Worm (Caenorhabditis elegans) whole organism, L4/young adult: Measurements from ENCODE around the gene C45B11.8.

Experiments
- W03F9.2 ChIP-seq: fragments of 150-350 bp; optimal IDR thresholded peaks from 2 replicates; lab custom pipeline; 2014; ENCODE audit warnings: missing biosample characterization, missing genetic modification characterization
- dao-5 ChIP-seq: sonication (generic microtip); optimal IDR thresholded peaks from 2 replicates; lab custom pipeline; 2016; ENCODE audit warnings: missing genotype, missing genetic modification characterization, moderate library complexity, missing compliant biosample characterization
- him-1 ChIP-seq: sonication (generic microtip); optimal IDR thresholded peaks from 2 replicates; lab custom pipeline; 2016; ENCODE audit warnings: missing genotype, missing genetic modification reagents, missing genetic modification characterization, missing compliant biosample characterization

C45B11.8 gene

DNA sequence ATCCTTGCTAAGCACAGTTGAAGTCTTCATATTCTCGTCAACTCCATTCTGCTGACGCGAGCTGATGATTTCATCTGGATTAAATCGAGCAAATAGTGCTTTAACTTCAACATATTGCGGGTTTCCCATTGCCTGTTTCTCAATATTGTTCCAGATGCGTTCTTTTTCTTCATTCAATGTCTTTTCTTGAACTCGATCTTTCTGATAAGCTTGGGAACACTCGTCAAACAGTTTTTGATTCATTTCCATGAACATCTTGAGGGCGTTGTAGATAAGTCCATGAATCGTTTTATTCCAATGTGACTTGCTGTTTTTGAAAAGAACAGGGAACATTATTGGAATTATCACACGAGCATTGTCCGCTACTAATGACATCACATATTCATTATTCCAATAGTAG is 12.8 kb upstream of the C45B11.8 start:
- TF ChIP-seq him-1 (tag; lab: Kevin White, UChicago) (no peak), W03F9.2 (tag; lab: Kevin White, UChicago) (no peak), dao-5 (no peak)

DNA sequence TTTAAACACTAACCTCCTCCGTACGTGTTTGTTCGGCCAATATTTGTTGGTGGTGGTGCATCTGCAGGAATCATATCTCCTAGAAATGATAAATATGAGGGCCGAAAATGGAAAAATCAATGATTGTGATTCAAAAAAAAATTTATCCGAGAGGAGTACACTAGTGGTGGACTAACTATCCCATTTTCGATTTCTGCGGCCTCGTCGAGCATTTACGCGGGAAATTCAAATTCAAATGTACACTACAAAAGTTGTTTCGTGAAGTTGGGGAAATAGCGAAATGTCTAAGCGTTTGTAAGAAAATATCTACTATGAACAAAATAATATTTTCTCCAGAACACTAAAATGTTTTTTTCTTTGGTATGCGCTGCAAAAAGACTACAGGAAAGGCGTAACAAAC is 11.3 kb upstream of the C45B11.8 start:
- TF ChIP-seq dao-5: no peak
- TF ChIP-seq W03F9.2 (tag; lab: Kevin White, UChicago): peak; percentile 22
- TF ChIP-seq him-1 (tag; lab: Kevin White, UChicago): no peak

DNA sequence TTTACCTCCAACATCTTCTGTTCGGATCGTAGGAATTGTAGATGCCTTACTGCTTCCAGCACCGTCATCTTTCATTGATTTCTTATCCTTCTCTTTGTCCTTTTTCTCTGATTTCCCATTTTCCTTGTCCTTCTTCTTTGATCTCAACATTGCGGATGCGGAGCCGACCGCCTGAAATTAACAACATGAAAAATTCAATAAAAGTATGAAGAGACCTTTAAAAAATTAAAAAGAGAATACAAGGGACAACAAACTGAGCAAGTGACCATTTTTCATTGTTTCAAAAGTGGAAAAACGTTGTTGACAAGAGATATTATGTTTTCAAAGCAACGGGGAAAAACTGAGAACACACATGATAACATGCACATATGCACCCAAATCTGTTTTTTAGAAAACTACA is 9.9 kb upstream of the C45B11.8 start:
- TF ChIP-seq dao-5 (no peak), him-1 (tag; lab: Kevin White, UChicago) (no peak)

DNA sequence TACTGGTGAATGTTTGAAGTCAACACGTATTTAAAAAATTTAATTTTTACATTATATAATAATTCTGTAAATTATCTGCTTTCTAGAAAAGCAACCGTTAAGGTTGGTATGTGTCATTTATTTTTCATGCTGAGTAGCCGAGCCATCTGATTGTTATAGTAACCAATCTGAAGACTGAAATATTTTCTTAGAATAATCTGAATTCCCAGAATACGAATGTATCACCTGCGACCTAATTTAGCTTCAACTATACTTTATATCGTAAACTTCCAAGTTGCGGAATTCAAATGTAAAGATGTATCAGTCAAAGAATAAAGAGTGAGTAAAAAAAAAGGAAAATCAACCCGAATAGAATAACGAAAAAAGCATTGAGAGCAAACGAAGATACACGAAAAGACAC is 7.3 kb upstream of the C45B11.8 start:
- TF ChIP-seq W03F9.2 (tag; lab: Kevin White, UChicago) (no peak), dao-5 (no peak), him-1 (tag; lab: Kevin White, UChicago) (no peak)

DNA sequence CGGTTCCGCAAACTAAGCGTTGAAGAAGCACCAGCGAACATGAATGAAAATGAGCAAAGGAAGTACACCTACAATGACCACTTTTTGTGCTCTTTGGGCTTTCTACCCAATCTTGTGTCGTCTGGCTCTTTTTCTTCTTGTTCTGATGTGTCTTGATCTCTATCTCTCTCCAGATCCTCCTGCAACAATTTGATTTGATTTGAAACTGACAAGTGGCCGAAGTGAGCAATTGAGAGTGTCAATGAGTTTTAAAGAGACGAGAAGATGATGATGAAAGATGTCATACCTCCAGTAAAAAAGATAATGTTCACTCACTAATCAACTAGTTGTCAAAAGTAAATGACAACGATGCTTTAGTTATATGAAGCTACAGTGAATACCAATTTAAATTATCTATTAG is 5.8 kb upstream of the C45B11.8 start, which contains the start of gene pptr-2:
Gene pptr-2 (minus strand): TSS at position 184 of the 400 bp plus-strand sequence.
- no peak for TF ChIP-seq him-1 (tag; lab: Kevin White, UChicago)
- no peak for TF ChIP-seq dao-5
- no peak for TF ChIP-seq W03F9.2 (tag; lab: Kevin White, UChicago)

DNA sequence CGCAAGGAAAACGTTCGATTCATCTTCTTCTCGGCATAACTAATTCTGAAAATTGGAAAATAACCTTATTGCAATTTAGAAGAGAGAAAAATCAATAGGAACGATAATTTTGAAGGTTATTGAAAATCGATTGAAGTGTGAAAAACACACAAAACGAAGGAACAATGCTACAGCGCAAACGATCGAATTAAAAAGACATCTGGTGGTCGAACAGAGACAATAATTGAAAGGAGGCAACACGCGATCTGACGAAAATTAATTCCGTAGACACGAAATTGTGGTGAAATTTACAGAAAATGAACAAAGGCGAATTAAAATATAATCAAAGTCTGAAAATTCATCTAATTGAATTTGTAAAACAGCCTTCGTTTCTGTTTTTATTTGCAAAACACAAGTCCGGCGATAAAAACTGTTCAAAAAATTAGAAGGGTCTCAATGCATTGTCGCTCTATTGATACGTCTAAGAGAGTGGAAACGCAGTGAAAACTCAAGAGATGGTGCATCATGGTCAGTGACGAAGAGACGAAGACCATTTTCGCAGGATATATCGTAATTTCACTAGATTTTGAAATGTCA is 1.1 kb upstream of the C45B11.8 start, which contains the start of gene pak-2:
Gene pak-2 (minus strand): TSS at position 51 of the 576 bp plus-strand sequence.
- TF ChIP-seq dao-5: no peak
- peak; percentile 55 for TF ChIP-seq him-1 (tag; lab: Kevin White, UChicago)
- TF ChIP-seq W03F9.2 (tag; lab: Kevin White, UChicago): peak; percentile 52

DNA sequence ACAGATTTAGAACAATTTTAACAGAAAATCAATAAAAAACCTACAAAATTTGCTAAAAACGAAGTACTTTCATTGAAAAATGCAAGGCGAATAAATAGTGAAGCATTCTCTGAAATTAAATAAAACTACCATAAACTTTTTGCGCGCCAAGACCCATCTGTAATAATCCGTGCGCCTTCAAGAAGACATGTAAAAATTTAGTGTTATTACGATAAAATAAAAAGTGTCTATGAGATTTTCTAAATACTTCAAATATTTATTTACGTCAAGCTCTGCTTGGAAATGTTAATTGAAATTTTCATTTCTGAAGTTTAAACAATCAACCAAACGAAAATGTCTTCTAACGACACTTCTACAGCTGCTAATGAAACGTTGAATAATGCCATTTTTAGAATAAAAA is 553 bp upstream of the C45B11.8 start, which contains the start of gene C45B11.9:
Gene C45B11.9 (plus strand): TSS at position 301 of the 400 bp plus-strand sequence.
- TF ChIP-seq him-1 (tag; lab: Kevin White, UChicago): no peak
- no peak for TF ChIP-seq W03F9.2 (tag; lab: Kevin White, UChicago)
- no peak for TF ChIP-seq dao-5

DNA sequence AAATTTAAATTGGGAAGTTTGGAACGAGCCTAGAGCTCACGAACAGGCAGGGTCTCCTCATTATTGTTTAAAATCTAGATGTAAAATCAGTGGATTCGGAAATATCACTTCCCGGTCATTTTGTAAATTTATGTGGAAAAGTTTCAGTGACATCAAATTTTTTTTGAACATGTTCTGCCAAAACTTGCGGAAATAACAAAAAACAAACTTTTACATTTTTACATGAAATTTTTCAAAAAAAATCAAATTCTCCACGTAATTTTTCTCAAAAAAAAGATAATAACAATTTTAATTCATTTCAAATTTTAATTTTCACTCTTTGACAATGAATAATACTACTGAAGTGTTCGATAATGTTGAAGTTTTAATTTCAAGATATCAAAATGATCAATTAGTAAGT is 926 bp downstream of the C45B11.8 start, which contains the start of gene C45B11.5:
Gene C45B11.5 (plus strand): TSS at position 301 of the 400 bp plus-strand sequence.
- TF ChIP-seq W03F9.2 (tag; lab: Kevin White, UChicago) (no peak), dao-5 (no peak), him-1 (tag; lab: Kevin White, UChicago) (no peak)

DNA sequence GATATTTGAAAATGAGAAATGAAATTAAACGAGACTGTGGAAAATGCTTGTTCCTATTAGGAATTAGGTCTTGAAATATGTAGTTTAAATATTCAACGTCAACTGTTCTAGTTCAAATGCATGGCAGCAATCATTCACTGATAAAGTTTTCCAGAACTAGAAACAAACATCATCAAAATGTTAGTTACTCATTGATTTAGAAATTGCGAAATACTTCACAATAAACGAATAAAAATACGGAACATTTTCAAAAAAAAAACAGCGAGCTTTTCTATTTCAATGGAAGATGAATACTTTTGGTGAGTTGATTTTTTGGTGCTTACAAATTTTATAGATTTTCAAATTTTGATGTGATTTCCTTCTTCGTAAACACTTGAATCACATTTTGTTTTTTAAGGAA is 2.0 kb downstream of the C45B11.8 start, which contains the start of gene C45B11.2:
Gene C45B11.2 (plus strand): TSS at position 173 of the 400 bp plus-strand sequence.
- TF ChIP-seq dao-5 (no peak), W03F9.2 (tag; lab: Kevin White, UChicago) (no peak)

DNA sequence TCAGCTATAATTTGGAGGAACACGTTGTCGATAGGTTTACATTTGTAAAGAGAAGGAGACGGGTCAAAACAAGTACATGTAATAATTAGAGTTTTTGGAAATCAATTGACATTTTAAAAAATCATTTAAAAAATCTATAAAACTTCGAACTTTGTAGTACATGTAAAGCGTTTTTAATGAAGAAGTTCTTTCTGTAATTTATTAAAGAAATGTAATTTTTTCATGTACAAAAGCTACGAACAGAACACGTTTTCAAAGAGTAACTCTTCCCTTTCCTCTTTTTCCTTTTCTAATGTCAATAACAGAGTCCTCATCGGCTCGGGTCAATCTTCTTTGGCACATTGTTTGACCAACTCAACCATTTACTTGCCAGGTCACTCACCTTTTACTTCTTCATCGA is 3.2 kb downstream of the C45B11.8 start, which contains the start of gene C45B11.6:
Gene C45B11.6 (plus strand): TSS at position 301 of the 400 bp plus-strand sequence.
- TF ChIP-seq W03F9.2 (tag; lab: Kevin White, UChicago) (no peak), dao-5 (no peak), him-1 (tag; lab: Kevin White, UChicago) (no peak)

DNA sequence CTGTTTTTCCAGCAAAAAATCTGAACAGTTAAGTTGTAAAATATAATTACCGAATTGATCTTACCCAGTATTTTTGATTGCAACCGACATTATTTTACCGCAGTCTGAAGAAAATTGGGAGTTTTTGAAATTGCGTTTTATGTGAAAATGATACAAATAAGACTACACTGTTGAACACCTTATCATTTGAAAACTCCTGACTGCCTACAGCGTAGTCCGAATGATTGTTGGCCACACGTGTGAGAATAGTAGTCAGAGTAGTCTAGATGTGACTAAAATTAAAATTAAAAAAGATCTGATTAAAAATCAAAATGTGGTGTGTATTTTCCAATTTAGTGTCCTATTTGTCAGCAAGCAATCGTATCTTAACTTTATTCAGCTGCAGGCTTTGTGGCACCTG is 6.2 kb downstream of the C45B11.8 start, which contains the start of gene dhs-18:
Gene dhs-18 (minus strand): TSS at position 104 of the 400 bp plus-strand sequence.
- TF ChIP-seq dao-5: no peak

DNA sequence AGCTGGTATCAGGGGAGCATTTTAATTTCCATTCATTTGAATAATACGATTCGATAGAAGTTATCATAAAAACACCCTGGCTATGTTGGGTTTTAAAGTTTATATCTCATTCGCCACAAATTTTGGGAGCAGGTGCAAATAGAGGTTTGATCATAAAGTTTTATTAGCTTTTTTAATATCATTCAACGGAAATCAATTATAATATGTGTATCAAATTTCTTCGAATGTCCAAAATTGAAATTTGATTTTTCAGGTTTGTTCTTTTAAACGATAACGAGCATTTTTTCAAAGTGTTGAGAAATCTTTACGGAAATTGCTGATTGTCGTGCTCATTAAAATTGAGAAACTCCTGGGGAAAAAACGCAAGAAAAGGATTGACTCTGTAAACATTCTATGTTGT is 8.1 kb downstream of the C45B11.8 start, which contains the start of gene srh-74:
Gene srh-74 (minus strand): TSS at position 101 of the 400 bp plus-strand sequence.
- TF ChIP-seq W03F9.2 (tag; lab: Kevin White, UChicago): no peak
- TF ChIP-seq him-1 (tag; lab: Kevin White, UChicago): no peak
- no peak for TF ChIP-seq dao-5

DNA sequence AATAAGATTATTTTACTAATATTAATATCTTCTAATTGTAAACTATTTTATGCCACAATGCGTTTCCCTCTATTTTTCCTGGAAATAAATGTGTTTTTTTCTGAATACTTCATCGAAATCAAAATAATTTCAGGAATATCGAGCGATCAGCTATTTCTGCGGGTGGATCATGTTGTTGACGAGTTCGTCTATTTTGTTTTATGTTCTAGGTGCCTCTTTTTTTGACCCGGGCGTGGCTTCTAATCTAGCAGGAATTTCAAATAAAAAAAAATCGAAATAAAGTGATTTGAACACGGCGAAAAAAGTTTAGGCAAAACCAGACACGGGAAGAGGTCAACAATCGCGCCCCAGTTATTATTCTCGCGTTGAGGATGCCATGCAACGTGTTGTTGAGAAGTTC is 11.3 kb downstream of the C45B11.8 start, which contains the start of gene T04C12.33:
Gene T04C12.33 (plus strand): TSS at position 301 of the 400 bp plus-strand sequence.
- TF ChIP-seq dao-5 (no peak), W03F9.2 (tag; lab: Kevin White, UChicago) (no peak), him-1 (tag; lab: Kevin White, UChicago) (no peak)

DNA sequence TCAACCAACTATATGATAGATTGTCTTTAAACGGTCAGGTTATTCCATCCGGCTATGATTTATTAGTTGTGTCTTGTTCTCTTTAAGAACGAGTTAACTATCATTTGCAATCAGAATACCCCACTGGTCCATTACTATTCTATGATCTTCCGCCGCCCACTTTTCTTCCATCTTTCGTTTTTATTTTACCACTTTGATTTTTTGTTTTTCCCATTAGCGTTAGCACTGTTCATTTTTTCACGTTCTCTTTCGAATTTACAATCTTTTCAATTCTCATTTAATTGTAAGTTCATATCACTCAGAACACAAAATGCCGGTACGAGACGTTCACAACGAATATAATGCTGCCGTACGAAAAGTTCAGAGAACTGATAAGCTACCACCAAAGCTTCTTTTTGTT is 13.3 kb downstream of the C45B11.8 start, which contains the start of gene T04C12.7:
Gene T04C12.7 (plus strand): TSS at position 301 of the 400 bp plus-strand sequence.
- no peak for TF ChIP-seq W03F9.2 (tag; lab: Kevin White, UChicago)
- TF ChIP-seq him-1 (tag; lab: Kevin White, UChicago): no peak
- TF ChIP-seq dao-5: no peak

DNA sequence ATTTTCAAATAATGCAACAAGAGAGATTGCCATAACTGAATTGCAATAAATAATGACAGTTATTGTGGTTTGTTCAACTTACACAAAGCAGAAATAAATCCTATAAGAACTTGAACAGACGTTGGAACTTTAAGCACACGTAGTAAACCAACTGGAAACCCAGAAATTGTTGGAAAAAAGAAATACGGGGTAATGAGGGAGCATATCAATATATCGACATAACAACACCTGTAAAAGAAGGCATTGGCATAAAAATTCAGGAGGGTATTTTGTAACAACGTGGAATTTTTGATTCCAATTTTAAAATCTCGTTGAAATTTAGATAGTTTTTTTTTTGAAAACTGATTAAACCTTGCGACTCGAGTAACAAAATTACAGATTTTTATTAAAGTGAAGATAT is 15.9 kb downstream of the C45B11.8 start:
- TF ChIP-seq him-1 (tag; lab: Kevin White, UChicago) (no peak), W03F9.2 (tag; lab: Kevin White, UChicago) (no peak), dao-5 (no peak)
